Worm (Caenorhabditis elegans) whole organism, mixed stage, embryonic: ENCODE results near the gene T12A2.3.

Experiments used
- M03D4.4 ChIP-seq: sonication (generic microtip); optimal IDR thresholded peaks from 2 replicates; lab custom pipeline; 2017; ENCODE audit warnings: mild to moderate bottlenecking, missing genetic modification characterization, missing compliant biosample characterization
- bed-3 ChIP-seq: fragments of 200-800 bp; sonication (Bioruptor generic); optimal IDR thresholded peaks from 3 replicates; lab custom pipeline; 2018; ENCODE audit warnings: mild to moderate bottlenecking, missing genetic modification characterization, moderate library complexity, missing compliant biosample characterization
- blmp-1 ChIP-seq: fragments of 150-350 bp; optimal IDR thresholded peaks from 2 replicates; lab custom pipeline; 2014; ENCODE audit warnings: missing biosample characterization, missing genetic modification characterization
- ceh-39 ChIP-seq: fragments of 150-350 bp; optimal IDR thresholded peaks from 2 replicates; lab custom pipeline; 2014; ENCODE audit warnings: missing biosample characterization, missing genetic modification characterization
- ceh-43 ChIP-seq: fragments of 200-800 bp; sonication (Bioruptor generic); optimal IDR thresholded peaks from 2 replicates; lab custom pipeline; 2018; ENCODE audit warnings: mild to moderate bottlenecking, missing genetic modification characterization, moderate library complexity, missing compliant biosample characterization
- ces-1 ChIP-seq: fragments of 150-350 bp; optimal IDR thresholded peaks from 2 replicates; lab custom pipeline; 2014; ENCODE audit warnings: missing biosample characterization, missing genetic modification reagents, missing genetic modification characterization
- cnd-1 ChIP-seq: fragments of 200-800 bp; sonication (Bioruptor generic); optimal IDR thresholded peaks from 2 replicates; lab custom pipeline; 2018; ENCODE audit warnings: mild to moderate bottlenecking, missing genetic modification characterization, missing compliant biosample characterization
- drap-1 ChIP-seq: fragments of 200-800 bp; sonication (Bioruptor generic); optimal IDR thresholded peaks from 3 replicates; lab custom pipeline; 2018; ENCODE audit warnings: mild to moderate bottlenecking, missing genetic modification characterization, missing compliant biosample characterization
- elt-1 ChIP-seq: sonication (generic microtip); optimal IDR thresholded peaks from 2 replicates; lab custom pipeline; 2017; ENCODE audit warnings: missing genetic modification characterization, mild to moderate bottlenecking, missing compliant biosample characterization, antibody characterized with exemption, moderate library complexity, borderline replicate concordance; ENCODE audit not compliant: insufficient read depth
- elt-3 ChIP-seq: fragments of 150-350 bp; optimal IDR thresholded peaks from 2 replicates; lab custom pipeline; 2014; ENCODE audit warnings: missing biosample characterization, missing genetic modification characterization
- flh-1 ChIP-seq: fragments of 200-800 bp; sonication (Bioruptor generic); optimal IDR thresholded peaks from 2 replicates; lab custom pipeline; 2018; ENCODE audit warnings: mild to moderate bottlenecking, missing genetic modification characterization, moderate library complexity, missing compliant biosample characterization
- ham-2 ChIP-seq: fragments of 200-800 bp; sonication (Bioruptor generic); optimal IDR thresholded peaks from 2 replicates; lab custom pipeline; 2018; ENCODE audit warnings: mild to moderate bottlenecking, missing genetic modification characterization, missing compliant biosample characterization
- hlh-1 ChIP-seq: fragments of 150-350 bp; optimal IDR thresholded peaks from 2 replicates; lab custom pipeline; 2014; ENCODE audit warnings: missing biosample characterization, missing genetic modification reagents, missing genetic modification characterization
- lin-13 ChIP-seq: fragments of 150-350 bp; optimal IDR thresholded peaks from 2 replicates; lab custom pipeline; 2014; ENCODE audit warnings: missing biosample characterization, missing genetic modification characterization
- lin-32 ChIP-seq: fragments of 200-800 bp; sonication (Bioruptor generic); optimal IDR thresholded peaks from 2 replicates; lab custom pipeline; 2018; ENCODE audit warnings: mild to moderate bottlenecking, missing genetic modification characterization, missing compliant biosample characterization
- mab-5 ChIP-seq: fragments of 150-350 bp; optimal IDR thresholded peaks from 2 replicates; lab custom pipeline; 2014; ENCODE audit warnings: missing biosample characterization, missing genetic modification characterization
- mep-1 ChIP-seq: fragments of 150-350 bp; optimal IDR thresholded peaks from 2 replicates; lab custom pipeline; 2017; ENCODE audit warnings: missing biosample characterization, missing genetic modification reagents, missing genetic modification characterization, inconsistent platforms
- mls-2 ChIP-seq: sonication (generic microtip); optimal IDR thresholded peaks from 2 replicates; lab custom pipeline; 2016; ENCODE audit warnings: mild to moderate bottlenecking, missing genetic modification characterization, moderate library complexity, missing compliant biosample characterization
- nhr-12 ChIP-seq: fragments of 150-350 bp; optimal IDR thresholded peaks from 2 replicates; lab custom pipeline; 2014; ENCODE audit warnings: missing biosample characterization, missing genetic modification characterization
- nhr-2 ChIP-seq: fragments of 150-350 bp; optimal IDR thresholded peaks from 2 replicates; lab custom pipeline; 2014; ENCODE audit warnings: missing biosample characterization, missing genetic modification characterization
- nhr-237 ChIP-seq: fragments of 150-350 bp; optimal IDR thresholded peaks from 2 replicates; lab custom pipeline; 2014; ENCODE audit warnings: missing biosample characterization, missing genetic modification characterization
- nhr-28 ChIP-seq: fragments of 150-350 bp; optimal IDR thresholded peaks from 2 replicates; lab custom pipeline; 2014; ENCODE audit warnings: missing biosample characterization, missing genetic modification characterization
- pha-4 ChIP-seq: fragments of 150-350 bp; optimal IDR thresholded peaks from 2 replicates; lab custom pipeline; 2018; ENCODE audit warnings: missing biosample characterization, missing genetic modification reagents, missing genetic modification characterization
- snpc-4 ChIP-seq: fragments of 150-350 bp; optimal IDR thresholded peaks from 2 replicates; lab custom pipeline; 2014; ENCODE audit warnings: missing biosample characterization, missing genetic modification characterization
- sptf-1 ChIP-seq: sonication (generic microtip); optimal IDR thresholded peaks from 2 replicates; lab custom pipeline; 2017; ENCODE audit warnings: mild to moderate bottlenecking, missing genetic modification characterization, moderate library complexity, missing compliant biosample characterization
- unc-39 ChIP-seq: fragments of 150-350 bp; optimal IDR thresholded peaks from 2 replicates; lab custom pipeline; 2014; ENCODE audit warnings: missing biosample characterization, missing genetic modification characterization
- unc-62 ChIP-seq: fragments of 150-350 bp; optimal IDR thresholded peaks from 2 replicates; lab custom pipeline; 2014; ENCODE audit warnings: missing biosample characterization, missing genetic modification reagents, missing genetic modification characterization
- zip-8 ChIP-seq: fragments of 150-350 bp; optimal IDR thresholded peaks from 2 replicates; lab custom pipeline; 2014; ENCODE audit warnings: missing biosample characterization, missing genetic modification characterization
- ztf-11 ChIP-seq: fragments of 150-350 bp; optimal IDR thresholded peaks from 2 replicates; lab custom pipeline; 2014; ENCODE audit warnings: missing biosample characterization, missing genetic modification characterization

The T12A2.3 gene

ce11 chrIII:6260115-6260514 lies 19.5 kb downstream of the T12A2.3 start, which contains the start of gene srg-2:
Gene srg-2, minus strand, starts transcription at chrIII:6260215.
- no peak for TF ChIP-seq elt-1 (tag; lab: Kevin White, UChicago)
- no peak for TF ChIP-seq zip-8 (tag; lab: Kevin White, UChicago)
- TF ChIP-seq elt-3: no peak
- no peak for TF ChIP-seq nhr-2
- no peak for TF ChIP-seq ceh-43 (GFP tag; lab: Kevin White, UChicago)
- TF ChIP-seq snpc-4 (tag; lab: Kevin White, UChicago): no peak
- no peak for TF ChIP-seq unc-62 (GFP tag; lab: Kevin White, UChicago)
- TF ChIP-seq mep-1 (tag; lab: Kevin White, UChicago): no peak
- no peak for TF ChIP-seq sptf-1
- no peak for TF ChIP-seq bed-3 (GFP tag; lab: Kevin White, UChicago)
- no peak for TF ChIP-seq ces-1 (GFP tag; lab: Kevin White, UChicago)
- TF ChIP-seq nhr-12: no peak
- no peak for TF ChIP-seq blmp-1 (tag; lab: Kevin White, UChicago)
- no peak for TF ChIP-seq pha-4 (tag; lab: Kevin White, UChicago)

ce11 chrIII:6261985-6262384 lies 21.4 kb downstream of the T12A2.3 start, which contains the start of gene srg-4:
Gene srg-4, minus strand, starts transcription at chrIII:6262085.
- TF ChIP-seq lin-32 (GFP tag; lab: Kevin White, UChicago): no peak
- no peak for TF ChIP-seq nhr-2
- TF ChIP-seq lin-13: no peak
- TF ChIP-seq cnd-1: no peak
- TF ChIP-seq bed-3 (GFP tag; lab: Kevin White, UChicago): no peak
- TF ChIP-seq nhr-237 (tag; lab: Kevin White, UChicago): no peak
- no peak for TF ChIP-seq ceh-43 (GFP tag; lab: Kevin White, UChicago)
- TF ChIP-seq zip-8 (tag; lab: Kevin White, UChicago): no peak
- no peak for TF ChIP-seq drap-1 (GFP tag; lab: Kevin White, UChicago)
- no peak for TF ChIP-seq ceh-39 (tag; lab: Kevin White, UChicago)
- TF ChIP-seq flh-1: no peak
- TF ChIP-seq mep-1 (tag; lab: Kevin White, UChicago): no peak
- no peak for TF ChIP-seq elt-1 (tag; lab: Kevin White, UChicago)
- no peak for TF ChIP-seq mls-2 (tag; lab: Kevin White, UChicago)
- no peak for TF ChIP-seq sptf-1
- no peak for TF ChIP-seq snpc-4 (tag; lab: Kevin White, UChicago)
- no peak for TF ChIP-seq ham-2
- no peak for TF ChIP-seq nhr-12

- TF ChIP-seq elt-1 (tag; lab: Kevin White, UChicago) (no peak), elt-3 (no peak), ham-2 (no peak), ztf-11 (no peak), M03D4.4 (tag; lab: Kevin White, UChicago) (no peak), unc-62 (GFP tag; lab: Kevin White, UChicago) (no peak), ceh-43 (GFP tag; lab: Kevin White, UChicago) (no peak), mep-1 (tag; lab: Kevin White, UChicago) (no peak), sptf-1 (no peak), nhr-2 (no peak), lin-32 (GFP tag; lab: Kevin White, UChicago) (no peak), pha-4 (tag; lab: Kevin White, UChicago) (no peak), nhr-28 (tag; lab: Kevin White, UChicago) (no peak), nhr-12 (no peak), mls-2 (tag; lab: Kevin White, UChicago) (no peak)
These were observed 23.8 kb downstream of the T12A2.3 start, which contains the start of gene srg-5 for ce11 chrIII:6264447-6264846. Gene srg-5, minus strand, starts transcription at chrIII:6264547.

DNA sequence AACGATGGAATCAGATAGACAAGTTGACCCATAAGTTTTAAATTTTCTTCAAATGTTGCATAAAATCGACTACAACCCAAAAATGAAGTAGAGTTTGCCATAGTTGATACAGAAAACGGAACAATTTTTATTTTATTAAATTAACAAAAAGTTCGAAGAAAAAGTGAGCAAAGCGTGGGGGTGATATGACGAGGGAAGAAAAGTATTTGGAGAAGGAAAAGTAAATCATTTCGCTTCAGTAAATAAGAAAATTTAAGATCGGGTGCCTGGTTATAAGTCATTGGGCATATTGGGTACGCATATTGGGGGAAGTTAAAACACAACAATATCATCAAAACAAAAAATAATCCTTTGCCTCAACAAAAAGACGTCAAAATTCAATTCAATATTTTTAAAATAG lies 25.3 kb downstream of the T12A2.3 start, which contains the start of gene srg-6:
TSS of gene srg-6 (minus strand) at position 101 of the 400 bp plus-strand sequence.
- no peak for TF ChIP-seq blmp-1 (tag; lab: Kevin White, UChicago)
- TF ChIP-seq ztf-11: no peak
- no peak for TF ChIP-seq ces-1 (GFP tag; lab: Kevin White, UChicago)
- TF ChIP-seq hlh-1 (tag; lab: Kevin White, UChicago): no peak
- no peak for TF ChIP-seq lin-13
- TF ChIP-seq mab-5: no peak
- no peak for TF ChIP-seq ceh-43 (GFP tag; lab: Kevin White, UChicago)
- no peak for TF ChIP-seq mls-2 (tag; lab: Kevin White, UChicago)
- TF ChIP-seq unc-39: no peak
- TF ChIP-seq sptf-1: no peak
- no peak for TF ChIP-seq ham-2
- no peak for TF ChIP-seq snpc-4 (tag; lab: Kevin White, UChicago)
- TF ChIP-seq pha-4 (tag; lab: Kevin White, UChicago): no peak
- TF ChIP-seq M03D4.4 (tag; lab: Kevin White, UChicago): no peak
- TF ChIP-seq nhr-28 (tag; lab: Kevin White, UChicago): no peak
- no peak for TF ChIP-seq flh-1
- no peak for TF ChIP-seq lin-32 (GFP tag; lab: Kevin White, UChicago)
- TF ChIP-seq nhr-2: no peak
- TF ChIP-seq nhr-237 (tag; lab: Kevin White, UChicago): no peak
- TF ChIP-seq zip-8 (tag; lab: Kevin White, UChicago): no peak
- TF ChIP-seq, all 35 proteins: peak for 0
